Worm (Caenorhabditis elegans): ENCODE data around the gene W04E12.3.

- no peak for TF ChIP-seq him-1 (tag; optimal IDR thresholded peaks at IDR 0.05)
- no peak for TF ChIP-seq dao-5 (tag; optimal IDR thresholded peaks at IDR 0.05)
Observed at ce11 chrV:19715419-19715818, 26.3 kb upstream of the W04E12.3 start, which contains the start of gene Y43F8C.16.

Measured in whole organism, L4/young adult.